Fruit fly (Drosophila melanogaster): ENCODE results near the gene Gr10b.

Gr10b gene

dm6 chrX:11384023-11384444 lies 29.0 kb downstream of the Gr10b start (continued):
- peak; percentile 61; the same call in 1 of the 3 replicates for TF ChIP-seq CG3726 (GFP tag; IDR thresholded peaks at IDR 0.05)
- no peak for TF ChIP-seq yki (optimal IDR thresholded peaks at IDR 0.05)
- TF ChIP-seq CG30020 (tag; optimal IDR thresholded peaks at IDR 0.05): no peak
- no peak for TF ChIP-seq CG42726 (GFP tag; IDR thresholded peaks at IDR 0.05; ENCODE audit: partially characterized antibody)
- TF ChIP-seq CG9797 (GFP tag; optimal IDR thresholded peaks at IDR 0.05): no peak
- TF ChIP-seq lov (optimal IDR thresholded peaks at IDR 0.05): no peak
- no peak for TF ChIP-seq lov (GFP tag; IDR thresholded peaks at IDR 0.05)
- TF ChIP-seq Hr51 (GFP tag; optimal IDR thresholded peaks at IDR 0.05): peak; percentile 25 to 70
- peak; percentile 56; the same call in 1 of the 3 replicates for TF ChIP-seq CG11093 (GFP tag; IDR thresholded peaks at IDR 0.05)
- TF ChIP-seq CG10431 (GFP tag; optimal IDR thresholded peaks at IDR 0.05): no peak
- TF ChIP-seq CG6765 (GFP tag; optimal IDR thresholded peaks at IDR 0.05): peak; percentile 64
- TF ChIP-seq Sry-β (GFP tag; optimal IDR thresholded peaks at IDR 0.05): no peak
- peak; percentile 63 for TF ChIP-seq CG18619 (GFP tag; optimal IDR thresholded peaks at IDR 0.05)
- TF ChIP-seq Gsc (GFP tag; IDR thresholded peaks at IDR 0.05): 0 out of 2 replicates have a peak, but pooled peaks have one; percentile 31
- peak; percentile 48; the same call in 1 of the 2 replicates for TF ChIP-seq chm (GFP tag; IDR thresholded peaks at IDR 0.05)
- TF ChIP-seq Neu2 (GFP tag; optimal IDR thresholded peaks at IDR 0.05; ENCODE audit: borderline replicate concordance): no peak
- peak; percentile 70 for TF ChIP-seq wdn (GFP tag; IDR thresholded peaks at IDR 0.05)
- TF ChIP-seq CG9727 (GFP tag; optimal IDR thresholded peaks at IDR 0.05): peak; percentile 61
- no peak for TF ChIP-seq Hmx (GFP tag; optimal IDR thresholded peaks at IDR 0.05)
- TF ChIP-seq CG18476 (GFP tag; optimal IDR thresholded peaks at IDR 0.05): peak; percentile 51
- TF ChIP-seq Sox100B (GFP tag; optimal IDR thresholded peaks at IDR 0.05): peak; percentile 10
- TF ChIP-seq CG13424 (tag; optimal IDR thresholded peaks at IDR 0.05): peak; percentile 69
- peak; percentile 84 for TF ChIP-seq CG11085 (GFP tag; IDR thresholded peaks at IDR 0.05)
- TF ChIP-seq CG6854 (GFP tag; optimal IDR thresholded peaks at IDR 0.05): peak; percentile 58
- TF ChIP-seq CG2678 (tag; optimal IDR thresholded peaks at IDR 0.05): peak; percentile 83
- TF ChIP-seq Usf (GFP tag; optimal IDR thresholded peaks at IDR 0.05): no peak
- TF ChIP-seq NFAT (GFP tag; IDR thresholded peaks at IDR 0.05): peak; percentile 71; the same call in 1 of the 2 replicates
- peak; percentile 43 for TF ChIP-seq tup (GFP tag; optimal IDR thresholded peaks at IDR 0.05)
- peak; percentile 90 for TF ChIP-seq CG18599 (GFP tag; optimal IDR thresholded peaks at IDR 0.05)
- TF ChIP-seq CG7987 (GFP tag; optimal IDR thresholded peaks at IDR 0.05): no peak
- no peak for TF ChIP-seq Dp (GFP tag; optimal IDR thresholded peaks at IDR 0.05)
- peak; percentile 60 for TF ChIP-seq Oli (tag; optimal IDR thresholded peaks at IDR 0.05)
- TF ChIP-seq CG12299 (tag; optimal IDR thresholded peaks at IDR 0.05): peak; percentile 43
- peak; percentile 62; the same call in 1 of the 2 replicates for TF ChIP-seq CG32772 (GFP tag; IDR thresholded peaks at IDR 0.05)
- TF ChIP-seq CG10979 (tag; optimal IDR thresholded peaks at IDR 0.05): no peak
- TF ChIP-seq E2f1 (GFP tag; IDR thresholded peaks at IDR 0.05): peak; percentile 71
- peak; percentile 72; the same call in 2 of the 3 replicates for TF ChIP-seq CG11695 (GFP tag; IDR thresholded peaks at IDR 0.05)
- peak; percentile 7 for TF ChIP-seq tx (GFP tag; optimal IDR thresholded peaks at IDR 0.05)
- peak; percentile 49; the same call in 1 of the 2 replicates for TF ChIP-seq Awh (GFP tag; IDR thresholded peaks at IDR 0.05)
- no peak for TF ChIP-seq CG5180 (GFP tag; optimal IDR thresholded peaks at IDR 0.05)
- peak; percentile 58; the same call in 1 of the 2 replicates for TF ChIP-seq rib (GFP tag; IDR thresholded peaks at IDR 0.05)
- TF ChIP-seq prd (optimal IDR thresholded peaks at IDR 0.05): no peak
- peak; percentile 84 for TF ChIP-seq prd (GFP tag; IDR thresholded peaks at IDR 0.05)
- TF ChIP-seq sima (GFP tag; optimal IDR thresholded peaks at IDR 0.05): no peak
- TF ChIP-seq Trl (optimal IDR thresholded peaks at IDR 0.05): no peak
- peak; percentile 55 for TF ChIP-seq Trl (GFP tag; optimal IDR thresholded peaks at IDR 0.05)
- peak; percentile 57 for TF ChIP-seq CG13775 (GFP tag; optimal IDR thresholded peaks at IDR 0.05)
- TF ChIP-seq Bgb (GFP tag; IDR thresholded peaks at IDR 0.05; ENCODE audit: partially characterized antibody): no peak
- no peak for TF ChIP-seq Kr (GFP tag; optimal IDR thresholded peaks at IDR 0.05)
- TF ChIP-seq Hr39 (optimal IDR thresholded peaks at IDR 0.05): no peak
- peak; percentile 62 for TF ChIP-seq gsb (GFP tag; IDR thresholded peaks at IDR 0.05)
